Worm (Caenorhabditis elegans): ENCODE measurements around the gene scl-24.

DNA sequence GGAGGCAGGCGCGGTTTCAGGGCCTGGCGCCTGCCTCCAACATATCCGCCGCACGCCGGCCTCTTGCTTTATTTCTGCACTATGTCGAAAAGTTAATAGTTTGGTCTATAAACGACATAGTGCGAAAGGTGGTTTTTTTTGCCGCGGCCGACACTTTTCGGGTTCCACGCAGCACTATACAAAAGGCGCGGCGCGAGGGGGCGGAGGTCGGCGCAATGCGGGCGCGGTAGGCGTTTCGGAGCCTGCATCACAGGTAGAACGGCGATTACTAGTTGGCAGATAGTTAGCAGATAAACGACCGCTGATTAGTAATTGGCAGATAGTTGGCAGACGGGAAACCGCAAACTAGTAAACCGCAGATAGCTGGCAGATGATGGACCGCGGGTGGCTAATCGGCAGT lies 26.6 kb downstream of the scl-24 start:
- TF ChIP-seq lin-39 (tag; optimal IDR thresholded peaks at IDR 0.05), result no peak
- no peak for TF ChIP-seq lin-11 (tag; optimal IDR thresholded peaks at IDR 0.05)
